Fruit fly (Drosophila melanogaster) whole organism, larva: ENCODE results near the gene Tps1.

Experiments
- noc ChIP-seq: fragments of 200-800 bp; sonication (Bioruptor generic); optimal IDR thresholded peaks from 3 replicates; lab custom pipeline; 2019; ENCODE audit warnings: missing biosample characterization, mild to moderate bottlenecking, missing genetic modification characterization, moderate library complexity

Gene Tps1

dm6 chr2L:4393842-4394421 lies 5.8 kb downstream of the Tps1 start, which contains the start of gene CG3652:
Gene CG3652, minus strand, starts transcription at chr2L:4393876.
- no peak for TF ChIP-seq noc (tag; lab: Kevin White, UChicago)

- TF ChIP-seq noc (tag; lab: Kevin White, UChicago) = no peak
These were observed 12.5 kb downstream of the Tps1 start, which contains the start of gene CG33003 for dm6 chr2L:4400653-4401052. Gene CG33003, plus strand, starts transcription at chr2L:4400953.

- no peak for TF ChIP-seq noc (tag; lab: Kevin White, UChicago)
These were observed 15.0 kb downstream of the Tps1 start, which contains the start of gene Dim1 for dm6 chr2L:4403013-4403604. Gene Dim1, plus strand, starts transcription at chr2L:4403251.

- no peak for TF ChIP-seq noc (tag; lab: Kevin White, UChicago)
These were observed 22.7 kb downstream of the Tps1 start, which contains the start of gene CG43055 for dm6 chr2L:4410855-4411254. Gene CG43055, plus strand, starts transcription at chr2L:4411155.

- no peak for TF ChIP-seq noc (tag; lab: Kevin White, UChicago)
These were observed 25.9 kb downstream of the Tps1 start for dm6 chr2L:4414059-4414458.

dm6 chr2L:4416089-4416488 lies 28.0 kb downstream of the Tps1 start:
- TF ChIP-seq noc (tag; lab: Kevin White, UChicago) = no peak

- no peak for TF ChIP-seq noc (tag; lab: Kevin White, UChicago)
These were observed 28.8 kb downstream of the Tps1 start for dm6 chr2L:4416903-4417302.

- no peak for TF ChIP-seq noc (tag; lab: Kevin White, UChicago)
These were observed 29.9 kb downstream of the Tps1 start for dm6 chr2L:4417982-4418381.

dm6 chr2L:4418819-4419218 lies 30.7 kb downstream of the Tps1 start:
- no peak for TF ChIP-seq noc (tag; lab: Kevin White, UChicago)

- no peak for TF ChIP-seq noc (tag; lab: Kevin White, UChicago)
These were observed 34.0 kb downstream of the Tps1 start for dm6 chr2L:4422154-4422553.

- no peak for TF ChIP-seq noc (tag; lab: Kevin White, UChicago)
These were observed 45.5 kb downstream of the Tps1 start, which contains the start of the genes CG34177 and CG34178 for dm6 chr2L:4433608-4434007. Gene CG34177, plus strand, starts transcription at chr2L:4433908. Gene CG34178, plus strand, starts transcription at chr2L:4433908.

dm6 chr2L:4437487-4437886 lies 49.4 kb downstream of the Tps1 start, which contains the start of gene CG43056:
Gene CG43056, plus strand, starts transcription at chr2L:4437787.
- TF ChIP-seq noc (tag; lab: Kevin White, UChicago) = no peak

- no peak for TF ChIP-seq noc (tag; lab: Kevin White, UChicago)
These were observed 53.0 kb downstream of the Tps1 start, which contains the start of gene CG15431 for dm6 chr2L:4440881-4441737. Gene CG15431, minus strand, starts transcription at chr2L:4441282.

dm6 chr2L:4442010-4442587 lies 54.0 kb downstream of the Tps1 start, which contains the start of the genes Sfp24F and CG15432:
Gene Sfp24F, minus strand, starts transcription at chr2L:4442060.
Gene CG15432, plus strand, starts transcription at chr2L:4442320.
- no peak for TF ChIP-seq noc (tag; lab: Kevin White, UChicago)
